Worm (Caenorhabditis elegans): ENCODE results near the gene C46A5.1.

C46A5.1 gene

DNA sequence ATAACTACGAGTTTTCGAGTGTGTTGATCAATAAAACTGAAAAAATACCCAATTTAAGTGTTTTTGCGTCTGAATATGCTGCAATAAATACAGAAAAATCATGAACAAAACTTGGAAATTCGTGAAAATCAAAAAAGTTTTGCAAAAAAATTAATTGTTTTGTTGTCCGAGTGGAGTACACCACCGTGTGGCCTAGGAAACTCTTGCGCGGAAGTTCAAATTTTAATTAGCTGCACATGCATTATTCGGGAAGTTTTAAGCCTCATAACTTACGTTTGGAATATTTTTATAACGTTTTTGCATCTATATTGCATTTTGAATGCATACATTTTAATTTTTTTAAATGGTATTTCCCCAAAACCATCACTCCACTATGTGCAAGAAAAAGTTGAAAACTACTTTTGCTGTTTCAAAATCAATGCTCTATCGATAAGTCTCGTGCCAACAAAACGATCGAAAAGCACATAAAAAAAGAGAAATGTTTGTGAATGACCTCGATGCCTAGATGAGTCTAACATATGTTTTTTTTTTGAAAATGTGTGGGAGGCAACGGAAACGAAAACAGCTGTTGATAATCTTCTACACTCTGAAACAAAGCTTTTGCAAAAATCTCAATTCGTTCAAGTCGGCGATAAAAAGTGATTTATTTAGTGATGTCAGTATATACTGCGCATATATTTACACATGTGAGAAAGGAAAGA lies 52.8 kb downstream of the C46A5.1 start:
- TF ChIP-seq cog-1 (tag; optimal IDR thresholded peaks at IDR 0.05), result no peak
- TF ChIP-seq tab-1 (GFP tag; IDR thresholded peaks at IDR 0.05), result no peak
